Worm (Caenorhabditis elegans): ENCODE data around the gene lonp-2.

- TF ChIP-seq nhr-28 (tag; optimal IDR thresholded peaks at IDR 0.05) (no peak), unc-39 (tag; optimal IDR thresholded peaks at IDR 0.05) (no peak), nhr-12 (tag; optimal IDR thresholded peaks at IDR 0.05) (no peak), lin-13 (tag; optimal IDR thresholded peaks at IDR 0.05) (no peak), elt-3 (tag; optimal IDR thresholded peaks at IDR 0.05) (no peak), mep-1 (tag; optimal IDR thresholded peaks at IDR 0.05) (no peak), nhr-76 (tag; optimal IDR thresholded peaks at IDR 0.05) (no peak), mab-5 (tag; optimal IDR thresholded peaks at IDR 0.05) (no peak), ham-2 (GFP tag; optimal IDR thresholded peaks at IDR 0.05) (no peak), nhr-237 (tag; optimal IDR thresholded peaks at IDR 0.05) (no peak), drap-1 (GFP tag; optimal IDR thresholded peaks at IDR 0.05) (no peak), snpc-4 (tag; optimal IDR thresholded peaks at IDR 0.05) (no peak), ces-1 (GFP tag; optimal IDR thresholded peaks at IDR 0.05) (no peak)
Measured at ce11 chrIII:12160929-12161328, 53.4 kb downstream of the lonp-2 start.

Measured in whole organism, mixed stage, embryonic.